Worm (Caenorhabditis elegans) whole organism, L4 larva: ENCODE data around the gene ZK180.7.
A peak's percentile ranks its signal among the peaks of the same experiment; 100 is the strongest.

ENCODE experiments used
- ama-1 ChIP-seq: fragments of 150-350 bp; optimal IDR thresholded peaks from 2 replicates; lab custom pipeline; 2014; ENCODE audit warnings: inconsistent platforms, mixed read lengths
- dmd-9 ChIP-seq: fragments of 200-800 bp; sonication (Bioruptor generic); IDR thresholded peaks from 2 replicates; pipeline ENCODE4 v1.3.6; 2022; ENCODE audit warnings: missing genetic modification reagents, missing genetic modification characterization, missing compliant biosample characterization
- madf-5 ChIP-seq, 2 experiments: fragments of 200-800 bp; sonication (Bioruptor generic); IDR thresholded peaks; 2 replicates each; pipeline ENCODE4 v1.3.6; 2022; ENCODE audit warnings: missing compliant biosample characterization in 2 of 2, missing genetic modification characterization in 2 of 2
- mep-1 ChIP-seq: fragments of 150-350 bp; sonication (generic microtip); optimal IDR thresholded peaks from 3 replicates; lab custom pipeline; 2014; ENCODE audit warnings: missing biosample characterization, missing genetic modification characterization
- pha-4 ChIP-seq, 2 experiments: fragments of 150-350 bp in 1 of 2; fragments of 200-800 bp in 1 of 2; sonication (Bioruptor generic) in 1 of 2; IDR thresholded peaks in 1 of 2; optimal IDR thresholded peaks in 1 of 2; 2 replicates each; pipeline versions ENCODE4 v1.3.6 to Lab custom; 2014 to 2022; ENCODE audit warnings: missing genetic modification characterization in 2 of 2, missing genetic modification reagents in 2 of 2, missing biosample characterization in 1 of 2, missing compliant biosample characterization in 1 of 2
- unc-130 ChIP-seq: sonication (generic microtip); optimal IDR thresholded peaks from 2 replicates; lab custom pipeline; 2016; ENCODE audit warnings: missing genetic modification reagents, missing genetic modification characterization, missing compliant biosample characterization
- unc-62 ChIP-seq, 3 experiments: fragments of 150-350 bp in 1 of 3; sonication (generic microtip); optimal IDR thresholded peaks in 2 of 3; peaks in 1 of 3; 1 replicate in 1 of 3; 2 replicates in 2 of 3; lab custom pipeline; 2014 to 2017; ENCODE audit warnings: missing biosample characterization in 3 of 3, missing genetic modification characterization in 3 of 3, missing genetic modification reagents in 3 of 3, missing genotype in 1 of 3

DNA sequence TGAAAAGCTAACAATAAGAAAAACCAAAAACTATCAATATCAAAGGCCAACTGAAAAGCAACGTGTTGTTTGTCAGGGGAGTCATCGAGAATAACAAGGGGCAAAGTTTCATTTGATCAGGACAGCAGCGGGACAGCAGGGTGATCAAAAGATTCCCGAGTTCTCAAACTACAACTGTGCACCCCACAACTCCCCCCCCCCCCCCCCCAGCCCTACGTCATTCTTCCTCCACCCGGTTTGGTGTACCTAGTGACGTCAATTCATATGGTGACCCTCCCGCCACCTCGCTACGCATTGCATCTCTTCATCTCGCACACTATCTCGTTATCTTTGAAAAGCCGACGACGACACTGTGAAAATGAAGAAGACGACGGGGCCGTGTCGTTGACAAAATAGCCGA, 16.6 kb upstream of the ZK180.7 start:
- TF ChIP-seq dmd-9 (GFP tag; lab: Robert Waterston, UW) = no peak
- TF ChIP-seq unc-130 (GFP tag; lab: Kevin White, UChicago) = no peak
- TF ChIP-seq pha-4 (GFP tag; IDR thresholded peaks at IDR 0.05; lab: Robert Waterston, UW) = peak; percentile 9; the same call in 1 of the 2 replicates
- TF ChIP-seq pha-4 (tag; optimal IDR thresholded peaks at IDR 0.05; lab: Kevin White, UChicago) = no peak
- TF ChIP-seq unc-62 (GFP tag; optimal IDR thresholded peaks at IDR 0.05 in 1 of 2; lab: Kevin White, UChicago) = no peak
- TF ChIP-seq unc-62 (tag; optimal IDR thresholded peaks at IDR 0.05; lab: Kevin White, UChicago) = no peak
- TF ChIP-seq madf-5 (GFP tag; IDR thresholded peaks at IDR 0.05; lab: Robert Waterston, UW) = no peak
- TF ChIP-seq mep-1 (tag; lab: Kevin White, UChicago) = no peak
- TF ChIP-seq ama-1 (lab: Kevin White, UChicago) = no peak
